Worm (Caenorhabditis elegans) whole organism, mixed stage, embryonic: ENCODE data around the gene slc-17.7.

Experiments used
- bed-3 ChIP-seq: fragments of 200-800 bp; sonication (Bioruptor generic); optimal IDR thresholded peaks from 3 replicates; lab custom pipeline; 2018; ENCODE audit warnings: mild to moderate bottlenecking, missing genetic modification characterization, moderate library complexity, missing compliant biosample characterization
- hlh-1 ChIP-seq: fragments of 150-350 bp; optimal IDR thresholded peaks from 2 replicates; lab custom pipeline; 2014; ENCODE audit warnings: missing biosample characterization, missing genetic modification reagents, missing genetic modification characterization
- lin-13 ChIP-seq: fragments of 150-350 bp; optimal IDR thresholded peaks from 2 replicates; lab custom pipeline; 2014; ENCODE audit warnings: missing biosample characterization, missing genetic modification characterization
- lsy-2 ChIP-seq: fragments of 150-350 bp; optimal IDR thresholded peaks from 2 replicates; lab custom pipeline; 2014; ENCODE audit warnings: missing biosample characterization, missing genetic modification characterization
- mab-5 ChIP-seq: fragments of 150-350 bp; optimal IDR thresholded peaks from 2 replicates; lab custom pipeline; 2014; ENCODE audit warnings: missing biosample characterization, missing genetic modification characterization
- nhr-2 ChIP-seq: fragments of 150-350 bp; optimal IDR thresholded peaks from 2 replicates; lab custom pipeline; 2014; ENCODE audit warnings: missing biosample characterization, missing genetic modification characterization
- nhr-76 ChIP-seq: sonication (generic microtip); optimal IDR thresholded peaks from 2 replicates; lab custom pipeline; 2017; ENCODE audit warnings: missing biosample characterization, missing genetic modification characterization
- pha-4 ChIP-seq: fragments of 150-350 bp; optimal IDR thresholded peaks from 2 replicates; lab custom pipeline; 2018; ENCODE audit warnings: missing biosample characterization, missing genetic modification reagents, missing genetic modification characterization
- tbx-8 ChIP-seq: fragments of 200-800 bp; sonication (Bioruptor generic); optimal IDR thresholded peaks from 2 replicates; lab custom pipeline; 2018; ENCODE audit warnings: mild to moderate bottlenecking, missing genetic modification characterization, moderate library complexity, missing compliant biosample characterization
- unc-39 ChIP-seq: fragments of 150-350 bp; optimal IDR thresholded peaks from 2 replicates; lab custom pipeline; 2014; ENCODE audit warnings: missing biosample characterization, missing genetic modification characterization
- unc-62 ChIP-seq: fragments of 150-350 bp; optimal IDR thresholded peaks from 2 replicates; lab custom pipeline; 2014; ENCODE audit warnings: missing biosample characterization, missing genetic modification reagents, missing genetic modification characterization
- zip-8 ChIP-seq: fragments of 150-350 bp; optimal IDR thresholded peaks from 2 replicates; lab custom pipeline; 2014; ENCODE audit warnings: missing biosample characterization, missing genetic modification characterization
- ztf-11 ChIP-seq: fragments of 150-350 bp; optimal IDR thresholded peaks from 2 replicates; lab custom pipeline; 2014; ENCODE audit warnings: missing biosample characterization, missing genetic modification characterization

DNA sequence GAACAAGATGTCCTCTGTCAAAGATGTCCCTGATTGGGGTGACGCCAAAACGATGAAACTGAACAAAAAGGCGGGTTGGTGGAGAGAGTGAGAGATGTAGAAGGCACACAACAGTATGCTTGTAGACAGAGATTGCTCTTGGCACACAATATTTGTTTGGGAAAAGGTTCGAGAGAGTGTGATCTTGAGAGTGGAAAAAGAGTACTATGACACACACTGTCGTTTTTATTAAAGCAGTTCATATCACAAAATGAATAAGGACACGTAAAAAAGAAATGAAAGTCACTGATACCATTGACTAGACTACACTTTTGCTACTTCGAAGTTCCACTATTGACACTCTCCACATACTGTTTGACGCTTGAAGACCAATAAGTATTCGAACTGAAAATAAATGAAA is 10.8 kb downstream of the slc-17.7 start:
- TF ChIP-seq lsy-2 = no peak
- no peak for TF ChIP-seq nhr-76
- TF ChIP-seq unc-62 = no peak
- TF ChIP-seq tbx-8 (GFP tag; lab: Kevin White, UChicago) = no peak
- TF ChIP-seq bed-3 = no peak
- TF ChIP-seq zip-8 (tag; lab: Kevin White, UChicago) = no peak
- no peak for TF ChIP-seq hlh-1 (tag; lab: Kevin White, UChicago)
- TF ChIP-seq mab-5 (tag; lab: Kevin White, UChicago) = no peak
- TF ChIP-seq pha-4 (tag; lab: Kevin White, UChicago) = no peak
- no peak for TF ChIP-seq lin-13
- no peak for TF ChIP-seq unc-39 (tag; lab: Kevin White, UChicago)
- TF ChIP-seq ztf-11 (tag; lab: Kevin White, UChicago) = no peak
- TF ChIP-seq nhr-2 (tag; lab: Kevin White, UChicago) = no peak
